Worm (Caenorhabditis elegans) whole organism, L2 larva: ENCODE results near the gene ceh-33.

ENCODE experiments used
- aly-2 ChIP-seq: fragments of 150-350 bp; optimal IDR thresholded peaks from 2 replicates; lab custom pipeline; 2014; ENCODE audit warnings: missing biosample characterization, missing genetic modification characterization
- mdl-1 ChIP-seq, 2 experiments: fragments of 150-350 bp in 1 of 2; sonication (generic microtip) in 1 of 2; optimal IDR thresholded peaks; 2 replicates each; lab custom pipeline; 2017; ENCODE audit warnings: missing biosample characterization in 2 of 2, missing genetic modification characterization in 2 of 2
- nhr-129 ChIP-seq: fragments of 150-350 bp; optimal IDR thresholded peaks from 2 replicates; lab custom pipeline; 2014; ENCODE audit warnings: missing biosample characterization, missing genetic modification characterization
- nhr-237 ChIP-seq: fragments of 150-350 bp; optimal IDR thresholded peaks from 2 replicates; lab custom pipeline; 2014; ENCODE audit warnings: missing biosample characterization, missing genetic modification characterization

DNA sequence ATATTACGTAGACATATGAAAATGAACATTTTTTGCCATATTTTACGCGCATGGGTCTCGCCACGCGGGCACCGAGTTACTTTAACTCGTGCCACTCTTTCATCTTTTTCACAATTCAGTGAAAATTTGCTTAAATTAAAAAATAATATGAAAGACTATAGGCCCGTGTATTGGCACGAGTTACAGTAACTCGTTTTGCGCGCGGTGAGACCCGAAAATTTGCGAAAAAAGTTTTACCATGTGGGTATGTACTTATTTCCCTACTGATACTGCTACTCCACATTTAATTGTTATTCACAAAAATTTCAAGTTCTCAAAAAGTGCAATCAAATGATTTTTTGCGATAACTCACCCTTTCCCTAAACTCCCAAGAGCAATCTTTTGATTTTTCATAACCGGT lies 26.7 kb downstream of the ceh-33 start:
- TF ChIP-seq mdl-1 (tag; optimal IDR thresholded peaks at IDR 0.05; lab: Kevin White, UChicago) (no peak), nhr-129 (tag; lab: Kevin White, UChicago) (no peak), aly-2 (tag; lab: Kevin White, UChicago) (no peak), nhr-237 (tag; lab: Kevin White, UChicago) (no peak)
